Fruit fly (Drosophila melanogaster) whole organism, wandering third instar larva: ENCODE results near the gene Atat.

Source experiments
- pan ChIP-seq: fragments of >200 bp; optimal IDR thresholded peaks from 2 replicates; lab custom pipeline; 2017
- psq ChIP-seq: fragments of 200-800 bp; sonication (Bioruptor generic); optimal IDR thresholded peaks from 3 replicates; lab custom pipeline; 2017; ENCODE audit warnings: missing biosample characterization, mild to moderate bottlenecking, missing genetic modification characterization, moderate library complexity
- sage ChIP-seq: fragments of 200-800 bp; sonication (Bioruptor generic); optimal IDR thresholded peaks from 2 replicates; lab custom pipeline; 2016; ENCODE audit warnings: missing biosample characterization, mild to moderate bottlenecking, missing genetic modification characterization

dm6 chr3L:9467763-9468206 lies 41.2 kb upstream of the Atat start:
- TF ChIP-seq pan (lab: Kevin White, UChicago) (no peak), psq (GFP tag; lab: Kevin White, UChicago) (peak; percentile 60), sage (GFP tag; lab: Kevin White, UChicago) (no peak)
